Fruit fly (Drosophila melanogaster): ENCODE measurements around the gene Kap-alpha3.

The Kap-alpha3 gene

dm6 chr3R:9534125-9534496 lies 43.4 kb downstream of the Kap-alpha3 start (continued):
- TF ChIP-seq kni (GFP tag; optimal IDR thresholded peaks at IDR 0.05) (no peak), CG4854 (GFP tag; optimal IDR thresholded peaks at IDR 0.05) (peak; percentile 85), ab (GFP tag; optimal IDR thresholded peaks at IDR 0.05) (peak; percentile 50), CG13424 (tag; optimal IDR thresholded peaks at IDR 0.05) (peak; percentile 95), Ets65A (GFP tag) (peak; percentile 98), HmgD (GFP tag; optimal IDR thresholded peaks at IDR 0.05) (peak; percentile 9), CG3163 (GFP tag; optimal IDR thresholded peaks at IDR 0.05) (peak; percentile 57), CG17829 (tag; optimal IDR thresholded peaks at IDR 0.05) (peak; percentile 95), Kr (GFP tag; optimal IDR thresholded peaks at IDR 0.05) (no peak), GATAe (GFP tag; conservative IDR thresholded peaks at IDR 0.05) (peak; percentile 33), fd102C (GFP tag; optimal IDR thresholded peaks at IDR 0.05) (no peak), NfI (GFP tag; optimal IDR thresholded peaks at IDR 0.05) (peak; percentile 85), sens (GFP tag) (peak; percentile 99), Awh (GFP tag; IDR thresholded peaks at IDR 0.05) (peak; percentile 93), CG12942 (GFP tag; optimal IDR thresholded peaks at IDR 0.05) (peak; percentile 90), CG12769 (tag; optimal IDR thresholded peaks at IDR 0.05) (peak; percentile 76), ftz-f1 (GFP tag; optimal IDR thresholded peaks at IDR 0.05) (no peak), Myb (GFP tag; optimal IDR thresholded peaks at IDR 0.05) (peak; percentile 75), Rx (GFP tag; IDR thresholded peaks at IDR 0.05) (peak; percentile 85), lbe (GFP tag; optimal IDR thresholded peaks at IDR 0.05) (peak; percentile 35), CG2889 (GFP tag; IDR thresholded peaks at IDR 0.05) (peak; percentile 84), Xrp1 (GFP tag; IDR thresholded peaks at IDR 0.05) (peak; percentile 93), Mrtf (GFP tag; IDR thresholded peaks at IDR 0.05) (peak; percentile 84; the same call in 1 of the 3 replicates), Sin3A (optimal IDR thresholded peaks at IDR 0.05) (no peak), ara (GFP tag; IDR thresholded peaks at IDR 0.05) (peak; percentile 93), Fer3 (tag; optimal IDR thresholded peaks at IDR 0.05) (peak; percentile 94), Nf-YB (GFP tag; optimal IDR thresholded peaks at IDR 0.05) (peak; percentile 78), CG33557 (GFP tag; optimal IDR thresholded peaks at IDR 0.05) (peak; percentile 64), Sry-δ (GFP tag; optimal IDR thresholded peaks at IDR 0.05) (peak; percentile 64), Poxn (GFP tag; IDR thresholded peaks at IDR 0.05) (peak; percentile 37; the same call in 1 of the 2 replicates), odd (GFP tag; optimal IDR thresholded peaks at IDR 0.05) (peak; percentile 86), wor (GFP tag; IDR thresholded peaks at IDR 0.05) (peak; percentile 93), Adf1 (GFP tag; IDR thresholded peaks at IDR 0.05) (no peak), Drgx (GFP tag; IDR thresholded peaks at IDR 0.05) (peak; percentile 93), CG14710 (tag; optimal IDR thresholded peaks at IDR 0.05) (peak; percentile 92), stwl (tag; optimal IDR thresholded peaks at IDR 0.05) (no peak), CG6272 (GFP tag; IDR thresholded peaks at IDR 0.05) (peak; percentile 78), CG11723 (GFP tag; optimal IDR thresholded peaks at IDR 0.05) (peak; percentile 89), trem (tag; optimal IDR thresholded peaks at IDR 0.05) (peak; percentile 93), row (GFP tag; IDR thresholded peaks at IDR 0.05) (peak; percentile 88), ERR (GFP tag; optimal IDR thresholded peaks at IDR 0.05) (peak; percentile 56), klu (GFP tag; IDR thresholded peaks at IDR 0.05) (peak; percentile 70), pb (GFP tag; optimal IDR thresholded peaks at IDR 0.05) (peak; percentile 84), CG1792 (GFP tag; optimal IDR thresholded peaks at IDR 0.05) (peak; percentile 92), Xbp1 (GFP tag; optimal IDR thresholded peaks at IDR 0.05) (peak; percentile 95), otp (GFP tag; IDR thresholded peaks at IDR 0.05) (peak; percentile 89), Rfx (GFP tag; IDR thresholded peaks at IDR 0.05) (peak; percentile 87; the same call in 1 of the 2 replicates), CG17328 (GFP tag; IDR thresholded peaks at IDR 0.05) (peak; percentile 95), Sry-β (GFP tag; optimal IDR thresholded peaks at IDR 0.05) (peak; percentile 59), CG3838 (GFP tag; optimal IDR thresholded peaks at IDR 0.05) (peak; percentile 78), ase (GFP tag; IDR thresholded peaks at IDR 0.05) (peak; percentile 93), CG32772 (GFP tag; IDR thresholded peaks at IDR 0.05) (peak; percentile 93), CG6654 (GFP tag; optimal IDR thresholded peaks at IDR 0.05) (peak; percentile 77)

All from whole organism, embryonic.